Worm (Caenorhabditis elegans) whole organism, L1 larva: ENCODE measurements around the gene osm-1.
A peak's percentile ranks its signal among the peaks of the same experiment; 100 is the strongest.
"Not testable (repeated sequence)": the region's sequence is repeated elsewhere in the genome, so short reads cannot be mapped to it uniquely, and the experiment has no call there.

Experiments used
- C04F5.9 ChIP-seq: sonication (generic microtip); optimal IDR thresholded peaks from 2 replicates; lab custom pipeline; 2016; ENCODE audit warnings: missing genetic modification characterization, missing compliant biosample characterization
- F16B12.6 ChIP-seq: fragments of 150-350 bp; optimal IDR thresholded peaks from 2 replicates; lab custom pipeline; 2014; ENCODE audit warnings: missing biosample characterization, missing genetic modification characterization
- aly-2 ChIP-seq: fragments of 150-350 bp; optimal IDR thresholded peaks from 2 replicates; lab custom pipeline; 2014; ENCODE audit warnings: missing biosample characterization, missing genetic modification characterization
- blmp-1 ChIP-seq: fragments of 150-350 bp; optimal IDR thresholded peaks from 2 replicates; lab custom pipeline; 2014; ENCODE audit warnings: missing biosample characterization, missing genetic modification characterization
- ceh-63 ChIP-seq: fragments of 200-800 bp; sonication (Bioruptor generic); optimal IDR thresholded peaks from 2 replicates; lab custom pipeline; 2018; ENCODE audit warnings: mild to moderate bottlenecking, missing genetic modification characterization, missing compliant biosample characterization
- dsc-1 ChIP-seq: sonication (generic microtip); optimal IDR thresholded peaks from 2 replicates; lab custom pipeline; 2016; ENCODE audit warnings: mild to moderate bottlenecking, missing genetic modification characterization, missing compliant biosample characterization
- efl-1 ChIP-seq, 4 experiments: fragments of 150-350 bp; optimal IDR thresholded peaks in 3 of 4; peaks in 1 of 4; 1 replicate in 1 of 4; 2 replicates in 3 of 4; lab custom pipeline; 2014; ENCODE audit warnings: missing biosample characterization in 2 of 4, missing genetic modification characterization in 2 of 4, missing genetic modification reagents in 2 of 4
- elt-3 ChIP-seq, 6 experiments: fragments of 150-350 bp in 1 of 6; sonication (generic microtip); optimal IDR thresholded peaks; 2 replicates each; lab custom pipeline; 2017 to 2018; ENCODE audit warnings: missing biosample characterization in 6 of 6, missing genetic modification characterization in 6 of 6, inconsistent platforms in 1 of 6
- fkh-8 ChIP-seq: sonication (generic microtip); optimal IDR thresholded peaks from 2 replicates; lab custom pipeline; 2016; ENCODE audit warnings: mild to moderate bottlenecking, missing genetic modification characterization, missing compliant biosample characterization
- fos-1 ChIP-seq: fragments of 150-350 bp; optimal IDR thresholded peaks from 2 replicates; lab custom pipeline; 2014; ENCODE audit warnings: missing biosample characterization, missing genetic modification characterization
- hpl-2 ChIP-seq: fragments of 150-350 bp; optimal IDR thresholded peaks from 2 replicates; lab custom pipeline; 2014; ENCODE audit warnings: missing biosample characterization, missing genetic modification reagents, missing genetic modification characterization
- lin-15B ChIP-seq: fragments of 150-350 bp; sonication (generic microtip); optimal IDR thresholded peaks from 3 replicates; lab custom pipeline; 2014; ENCODE audit warnings: missing biosample characterization, missing genetic modification characterization
- lsy-2 ChIP-seq, 2 experiments: fragments of 150-350 bp; optimal IDR thresholded peaks; 2 replicates each; lab custom pipeline; 2014; ENCODE audit warnings: missing biosample characterization in 2 of 2, missing genetic modification characterization in 2 of 2
- mab-9 ChIP-seq: fragments of 200-800 bp; sonication (Bioruptor generic); IDR thresholded peaks from 2 replicates; pipeline ENCODE4 v1.3.6; 2022; ENCODE audit warnings: missing genetic modification reagents, missing genetic modification characterization, missing compliant biosample characterization
- nhr-11 ChIP-seq: fragments of 150-350 bp; optimal IDR thresholded peaks from 2 replicates; lab custom pipeline; 2014; ENCODE audit warnings: missing biosample characterization, missing genetic modification characterization
- nhr-20 ChIP-seq: sonication (generic microtip); optimal IDR thresholded peaks from 2 replicates; lab custom pipeline; 2016; ENCODE audit warnings: mild to moderate bottlenecking, missing genetic modification characterization, missing compliant biosample characterization
- nhr-28 ChIP-seq: fragments of 150-350 bp; optimal IDR thresholded peaks from 2 replicates; lab custom pipeline; 2014; ENCODE audit warnings: missing biosample characterization, missing genetic modification characterization
- nhr-71 ChIP-seq: sonication (generic microtip); optimal IDR thresholded peaks from 2 replicates; lab custom pipeline; 2016; ENCODE audit warnings: mild to moderate bottlenecking, missing genetic modification characterization, moderate library complexity, missing compliant biosample characterization
- nhr-85 ChIP-seq: sonication (generic microtip); peaks from one replicate; lab custom pipeline; 2016; ENCODE audit warnings: missing genetic modification characterization, inconsistent platforms, missing compliant biosample characterization
- rnt-1 ChIP-seq: sonication (generic microtip); optimal IDR thresholded peaks from 2 replicates; lab custom pipeline; 2016; ENCODE audit warnings: mild to moderate bottlenecking, missing genetic modification characterization, moderate library complexity, missing compliant biosample characterization
- skn-1 ChIP-seq: fragments of 150-350 bp; optimal IDR thresholded peaks from 2 replicates; lab custom pipeline; 2014; ENCODE audit warnings: missing biosample characterization, missing genetic modification characterization
- sptf-1 ChIP-seq: fragments of 150-350 bp; optimal IDR thresholded peaks from 2 replicates; lab custom pipeline; 2014; ENCODE audit warnings: missing biosample characterization, missing genetic modification characterization
- sup-37 ChIP-seq: fragments of 200-800 bp; sonication (Bioruptor generic); optimal IDR thresholded peaks from 2 replicates; lab custom pipeline; 2018; ENCODE audit warnings: mild to moderate bottlenecking, missing genetic modification characterization, missing compliant biosample characterization
- swsn-7 ChIP-seq: sonication (generic microtip); optimal IDR thresholded peaks from 2 replicates; lab custom pipeline; 2016; ENCODE audit warnings: missing genetic modification characterization, missing compliant biosample characterization
- unc-98 ChIP-seq: fragments of 200-800 bp; sonication (Bioruptor generic); IDR thresholded peaks from 2 replicates; pipeline ENCODE4 v1.3.6; 2022; ENCODE audit warnings: missing genetic modification characterization, missing compliant biosample characterization
- zag-1 ChIP-seq: fragments of 150-350 bp; optimal IDR thresholded peaks from 2 replicates; lab custom pipeline; 2014; ENCODE audit warnings: missing biosample characterization, missing genetic modification characterization
- ztf-11 ChIP-seq, 2 experiments: sonication (generic microtip); optimal IDR thresholded peaks; 2 replicates each; lab custom pipeline; 2016 to 2017; ENCODE audit warnings: missing genetic modification characterization in 2 of 2, missing biosample characterization in 1 of 2, missing compliant biosample characterization in 1 of 2
- ztf-4 ChIP-seq: fragments of 150-350 bp; optimal IDR thresholded peaks from 2 replicates; lab custom pipeline; 2014; ENCODE audit warnings: missing biosample characterization, missing genetic modification characterization

osm-1 gene

ce11 chrX:16502997-16503396, 37.5 kb upstream of the osm-1 start (continued):
- TF ChIP-seq zag-1 (tag; lab: Kevin White, UChicago) (no peak), efl-1 (optimal IDR thresholded peaks at IDR 0.05; lab: Kevin White, UChicago) (no peak), efl-1 (GFP tag; optimal IDR thresholded peaks at IDR 0.05 in 1 of 2; lab: Kevin White, UChicago) (peak in 1 of 2 experiments; percentile 75), blmp-1 (tag; lab: Kevin White, UChicago) (no peak), nhr-20 (no peak), nhr-28 (tag; lab: Kevin White, UChicago) (no peak), mab-9 (no peak), ceh-63 (no peak)

- TF ChIP-seq dsc-1 (tag; lab: Kevin White, UChicago) (no peak), ztf-4 (tag; lab: Kevin White, UChicago) (no peak), fkh-8 (tag; lab: Kevin White, UChicago) (no peak), unc-98 (no peak), nhr-11 (tag; lab: Kevin White, UChicago) (no peak), mab-9 (no peak)
These were observed 35.1 kb upstream of the osm-1 start, which contains the start of gene T25D1.3 for ce11 chrX:16505348-16505747. T25D1.3 (plus strand) TSS chrX:16505648.

ce11 chrX:16515265-16515664, 25.2 kb upstream of the osm-1 start, which contains the start of gene T25D1.2:
T25D1.2 (plus strand) TSS chrX:16515565.
- not testable (repeated sequence) for TF ChIP-seq swsn-7, nhr-85, ztf-4 (tag; lab: Kevin White, UChicago)

- TF ChIP-seq efl-1 (optimal IDR thresholded peaks at IDR 0.05; lab: Kevin White, UChicago): no peak
- peak in 1 of 2 experiments; percentile 55 for TF ChIP-seq efl-1 (GFP tag; optimal IDR thresholded peaks at IDR 0.05 in 1 of 2; lab: Kevin White, UChicago)
- no peak for TF ChIP-seq sup-37 (GFP tag; lab: Kevin White, UChicago)
These were observed 21.7 kb upstream of the osm-1 start for ce11 chrX:16518771-16519170.

- no peak for TF ChIP-seq sptf-1 (tag; lab: Kevin White, UChicago)
- TF ChIP-seq aly-2 (tag; lab: Kevin White, UChicago): no peak
- no peak for TF ChIP-seq swsn-7 (tag; lab: Kevin White, UChicago)
- no peak for TF ChIP-seq rnt-1 (tag; lab: Kevin White, UChicago)
- no peak for TF ChIP-seq ztf-4 (tag; lab: Kevin White, UChicago)
- TF ChIP-seq nhr-11 (tag; lab: Kevin White, UChicago): no peak
- no peak for TF ChIP-seq fos-1 (tag; lab: Kevin White, UChicago)
- TF ChIP-seq skn-1 (tag; lab: Kevin White, UChicago): no peak
- no peak for TF ChIP-seq ztf-11 (tag; optimal IDR thresholded peaks at IDR 0.05; lab: Kevin White, UChicago)
- TF ChIP-seq hpl-2 (GFP tag; lab: Kevin White, UChicago): no peak
- TF ChIP-seq lin-15B (tag; lab: Kevin White, UChicago): no peak
- no peak for TF ChIP-seq ceh-63
- no peak for TF ChIP-seq elt-3 (tag; optimal IDR thresholded peaks at IDR 0.05; lab: Kevin White, UChicago)
- TF ChIP-seq, all 84 proteins: peak for 0
These were observed 21.0 kb upstream of the osm-1 start, which contains the start of gene T25D1.1 for ce11 chrX:16519517-16519916. T25D1.1 (plus strand) TSS chrX:16519817.

- TF ChIP-seq F16B12.6 (tag; lab: Kevin White, UChicago) (peak; percentile 20), ceh-63 (no peak), lsy-2 (tag; optimal IDR thresholded peaks at IDR 0.05; lab: Kevin White, UChicago) (peak; percentile 21 to 72), nhr-85 (tag; lab: Kevin White, UChicago) (peak; percentile 57), C04F5.9 (tag; lab: Kevin White, UChicago) (no peak)
These were observed 18.8 kb upstream of the osm-1 start for ce11 chrX:16521722-16522121.

- peak; percentile 49 for TF ChIP-seq nhr-71 (tag; lab: Kevin White, UChicago)
- TF ChIP-seq, all 84 proteins: peak for 1; not testable (repeated sequence) for 83
These were observed 16.6 kb upstream of the osm-1 start for ce11 chrX:16523827-16524226.
